Fruit fly (Drosophila melanogaster) whole organism, wandering third instar larva: ENCODE results near the gene CG6753.

ENCODE experiments used
- CG9705 ChIP-seq: fragments of 200-800 bp; sonication (Bioruptor generic); optimal IDR thresholded peaks from 2 replicates; lab custom pipeline; 2018; ENCODE audit warnings: missing biosample characterization, mild to moderate bottlenecking, missing genetic modification characterization
- Dfd ChIP-seq: fragments of >200 bp; optimal IDR thresholded peaks from 2 replicates; lab custom pipeline; 2017; ENCODE audit warnings: missing biosample characterization, missing genetic modification characterization
- Hnf4 ChIP-seq: fragments of 200-800 bp; sonication (Bioruptor generic); optimal IDR thresholded peaks from 2 replicates; lab custom pipeline; 2016; ENCODE audit warnings: missing biosample characterization, mild to moderate bottlenecking, missing genetic modification characterization
- Hr83 ChIP-seq: fragments of 200-300 bp; sonication (Bioruptor generic); optimal IDR thresholded peaks from 2 replicates; lab custom pipeline; 2016; ENCODE audit warnings: missing biosample characterization, mild to moderate bottlenecking, missing genetic modification characterization, moderate library complexity; ENCODE audit not compliant: poor library complexity, severe bottlenecking
- Vsx2 ChIP-seq: fragments of 200-300, 225-300 bp; sonication (Bioruptor generic); optimal IDR thresholded peaks from 2 replicates; lab custom pipeline; 2018; ENCODE audit warnings: missing biosample characterization, missing genetic modification characterization; ENCODE audit not compliant: partially characterized antibody
- br ChIP-seq: fragments of 200-800 bp; sonication (Bioruptor generic); optimal IDR thresholded peaks from 2 replicates; lab custom pipeline; 2016; ENCODE audit warnings: missing biosample characterization, missing genetic modification characterization
- dmrt93B ChIP-seq: fragments of 200-800 bp; sonication (Bioruptor generic); optimal IDR thresholded peaks from 2 replicates; lab custom pipeline; 2018; ENCODE audit warnings: missing biosample characterization, mild to moderate bottlenecking, missing genetic modification characterization
- dsf ChIP-seq: sonication (Bioruptor generic); optimal IDR thresholded peaks from 2 replicates; lab custom pipeline; 2016; ENCODE audit warnings: missing biosample characterization, missing genetic modification characterization, borderline replicate concordance
- jim ChIP-seq: fragments of 175-275, 200-325 bp; sonication (Bioruptor generic); optimal IDR thresholded peaks from 2 replicates; lab custom pipeline; 2016; ENCODE audit warnings: missing biosample characterization, mild to moderate bottlenecking, missing genetic modification characterization
- lola ChIP-seq: fragments of >200 bp; optimal IDR thresholded peaks from 2 replicates; lab custom pipeline; 2017; ENCODE audit warnings: missing biosample characterization, missing genetic modification characterization
- rgr ChIP-seq: fragments of 200-800 bp; sonication (Bioruptor generic); optimal IDR thresholded peaks from 3 replicates; lab custom pipeline; 2016; ENCODE audit warnings: missing biosample characterization, mild to moderate bottlenecking, missing genetic modification characterization
- tai ChIP-seq: sonication (Bioruptor generic); optimal IDR thresholded peaks from 2 replicates; lab custom pipeline; 2016; ENCODE audit warnings: missing biosample characterization, missing genetic modification characterization
- woc ChIP-seq: sonication (Bioruptor generic); optimal IDR thresholded peaks from 2 replicates; lab custom pipeline; 2016; ENCODE audit warnings: missing biosample characterization, mild to moderate bottlenecking, missing genetic modification characterization

CG6753 gene

DNA sequence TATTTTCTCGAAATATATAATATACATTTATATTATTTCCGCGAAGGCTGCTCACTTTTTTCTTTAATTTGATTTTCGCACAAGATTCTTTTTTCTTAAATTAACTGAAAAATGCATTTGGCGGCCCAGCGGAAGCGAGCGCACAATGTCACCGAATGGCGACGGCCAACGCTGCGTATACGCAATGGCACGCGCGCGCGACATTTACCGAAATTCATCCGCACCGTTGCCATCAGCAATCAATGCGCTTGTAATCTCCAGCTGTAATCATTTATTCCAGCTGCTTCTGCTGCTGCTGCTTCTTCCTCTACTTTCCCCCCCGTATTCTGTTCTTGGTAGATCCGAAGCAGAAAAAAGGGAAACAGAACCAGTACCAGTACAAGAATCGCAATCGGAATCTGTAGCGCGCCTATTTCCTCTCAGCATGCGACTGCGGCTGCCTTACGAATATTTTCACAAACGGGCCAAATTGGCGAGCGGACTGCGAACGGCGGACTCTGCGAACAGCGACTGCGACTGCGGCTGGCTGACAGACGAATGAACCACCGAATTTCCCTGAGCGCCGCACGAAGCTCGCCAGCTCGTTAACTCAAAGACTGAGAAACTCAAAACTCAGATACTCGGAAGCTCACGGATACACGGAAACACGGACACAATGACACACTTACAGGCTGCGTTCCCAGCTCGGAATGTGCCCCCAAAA is 46.9 kb downstream of the CG6753 start, which contains the start of gene Octbeta2R:
Gene Octbeta2R (minus strand): TSS at position 539 of the 703 bp plus-strand sequence.
- no peak for TF ChIP-seq Hnf4 (GFP tag; lab: Kevin White, UChicago)

- no peak for TF ChIP-seq Vsx2 (GFP tag; lab: Kevin White, UChicago)
- no peak for TF ChIP-seq lola
- no peak for TF ChIP-seq Hr83 (GFP tag; lab: Kevin White, UChicago)
- no peak for TF ChIP-seq rgr (GFP tag; lab: Kevin White, UChicago)
- TF ChIP-seq jim (GFP tag; lab: Kevin White, UChicago): no peak
- no peak for TF ChIP-seq br
- TF ChIP-seq Dfd (GFP tag; lab: Kevin White, UChicago): no peak
- no peak for TF ChIP-seq CG9705
- TF ChIP-seq tai: no peak
- TF ChIP-seq dsf (GFP tag; lab: Kevin White, UChicago): no peak
- no peak for TF ChIP-seq dmrt93B (GFP tag; lab: Kevin White, UChicago)
- TF ChIP-seq woc (GFP tag; lab: Kevin White, UChicago): no peak
These were observed 50.6 kb downstream of the CG6753 start for dm6 chr3R:12591672-12592071.
